Worm (Caenorhabditis elegans) whole organism, L4/young adult: ENCODE measurements around the gene T06E8.8.

Source experiments
- W03F9.2 ChIP-seq: fragments of 150-350 bp; optimal IDR thresholded peaks from 2 replicates; lab custom pipeline; 2014; ENCODE audit warnings: missing biosample characterization, missing genetic modification characterization
- dao-5 ChIP-seq: sonication (generic microtip); optimal IDR thresholded peaks from 2 replicates; lab custom pipeline; 2016; ENCODE audit warnings: missing genotype, missing genetic modification characterization, moderate library complexity, missing compliant biosample characterization
- him-1 ChIP-seq: sonication (generic microtip); optimal IDR thresholded peaks from 2 replicates; lab custom pipeline; 2016; ENCODE audit warnings: missing genotype, missing genetic modification reagents, missing genetic modification characterization, missing compliant biosample characterization

Gene T06E8.8

ce11 chrV:10086141-10086540, 42.6 kb downstream of the T06E8.8 start:
- TF ChIP-seq W03F9.2: no peak
- TF ChIP-seq dao-5 (tag; lab: Kevin White, UChicago): no peak
- no peak for TF ChIP-seq him-1

DNA sequence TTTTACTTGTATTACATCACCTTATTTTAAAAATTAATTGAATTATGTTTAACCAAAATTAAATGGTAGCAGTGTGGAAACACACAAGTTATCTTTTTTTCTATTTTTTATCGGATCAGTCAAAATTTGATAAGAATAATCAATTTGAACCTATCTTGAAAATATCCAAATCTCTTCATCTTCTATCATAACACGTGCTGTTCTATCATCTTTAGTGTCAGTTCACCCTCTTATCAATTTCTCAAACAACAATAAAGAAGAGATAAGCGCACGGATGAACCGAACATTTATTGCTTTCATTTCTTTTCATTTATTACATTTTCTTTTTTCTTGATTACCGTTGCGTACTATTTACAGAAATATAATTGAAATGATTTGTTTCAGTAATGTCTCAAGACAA, 43.6 kb downstream of the T06E8.8 start, which contains the start of gene R04B5.5:
TSS of gene R04B5.5 (plus strand) at position 378 of the 400 bp plus-strand sequence.
- no peak for TF ChIP-seq dao-5 (tag; lab: Kevin White, UChicago)

ce11 chrV:10090461-10090860, 46.9 kb downstream of the T06E8.8 start, which contains the start of gene R04B5.7:
R04B5.7 (minus strand) TSS chrV:10090561.
- TF ChIP-seq dao-5 (tag; lab: Kevin White, UChicago): no peak
- TF ChIP-seq him-1: no peak
- TF ChIP-seq W03F9.2: no peak

DNA sequence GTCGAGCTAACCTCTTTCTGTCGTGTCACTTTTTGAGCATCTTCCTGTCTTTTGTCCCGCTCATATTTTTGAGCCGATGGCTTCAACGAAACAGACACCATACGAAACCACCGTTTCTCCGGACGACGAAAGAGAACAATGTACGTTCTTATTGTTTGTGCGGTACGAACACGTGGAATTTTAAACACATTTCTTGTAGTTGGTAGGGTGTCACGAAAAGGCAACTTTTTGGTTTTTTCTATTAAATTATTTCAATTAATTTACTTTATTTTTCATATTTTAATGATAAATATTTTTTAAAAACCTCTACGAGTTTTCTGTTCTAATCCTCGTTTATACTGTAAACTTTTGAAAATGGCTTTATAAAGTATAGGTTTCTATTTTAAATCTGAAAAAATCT, 47.6 kb downstream of the T06E8.8 start, which contains the start of gene R04B5.11:
TSS of gene R04B5.11 (minus strand) at position 101 of the 400 bp plus-strand sequence.
- no peak for TF ChIP-seq him-1
- TF ChIP-seq dao-5 (tag; lab: Kevin White, UChicago): no peak
